Worm (Caenorhabditis elegans) whole organism, L2 larva: ENCODE measurements around the gene K07E1.1.

ENCODE experiments used
- alr-1 ChIP-seq: fragments of 150-350 bp; optimal IDR thresholded peaks from 2 replicates; lab custom pipeline; 2014; ENCODE audit warnings: missing biosample characterization, missing genetic modification characterization
- aly-2 ChIP-seq: fragments of 150-350 bp; optimal IDR thresholded peaks from 2 replicates; lab custom pipeline; 2014; ENCODE audit warnings: missing biosample characterization, missing genetic modification characterization
- ceh-16 ChIP-seq: fragments of 150-350 bp; optimal IDR thresholded peaks from 2 replicates; lab custom pipeline; 2014; ENCODE audit warnings: missing biosample characterization, missing genetic modification characterization
- ceh-82 ChIP-seq: fragments of 150-350 bp; optimal IDR thresholded peaks from 2 replicates; lab custom pipeline; 2014; ENCODE audit warnings: missing biosample characterization, missing genetic modification characterization
- elt-3 ChIP-seq: sonication (generic microtip); optimal IDR thresholded peaks from 2 replicates; lab custom pipeline; 2017; ENCODE audit warnings: missing biosample characterization, missing genetic modification characterization
- gmeb-1 ChIP-seq: fragments of 150-350 bp; optimal IDR thresholded peaks from 2 replicates; lab custom pipeline; 2014; ENCODE audit warnings: missing biosample characterization, missing genetic modification characterization
- lin-11 ChIP-seq: fragments of 150-350 bp; sonication (generic microtip); optimal IDR thresholded peaks from 2 replicates; lab custom pipeline; 2014; ENCODE audit warnings: missing biosample characterization, missing genetic modification characterization, inconsistent platforms, mixed read lengths
- mbf-1 ChIP-seq: sonication (generic microtip); optimal IDR thresholded peaks from 2 replicates; lab custom pipeline; 2017; ENCODE audit warnings: missing biosample characterization, missing genetic modification characterization
- nhr-10 ChIP-seq: sonication (generic microtip); optimal IDR thresholded peaks from 2 replicates; lab custom pipeline; 2017; ENCODE audit warnings: missing biosample characterization, missing genetic modification characterization
- nhr-12 ChIP-seq: fragments of 150-350 bp; optimal IDR thresholded peaks from 2 replicates; lab custom pipeline; 2014; ENCODE audit warnings: missing biosample characterization, missing genetic modification characterization
- nhr-25 ChIP-seq: fragments of 150-350 bp; sonication (generic microtip); optimal IDR thresholded peaks from 3 replicates; lab custom pipeline; 2014; ENCODE audit warnings: missing biosample characterization, missing genetic modification characterization
- peb-1 ChIP-seq: fragments of 150-350 bp; optimal IDR thresholded peaks from 2 replicates; lab custom pipeline; 2014; ENCODE audit warnings: missing biosample characterization, missing genetic modification characterization
- ztf-11 ChIP-seq: sonication (generic microtip); optimal IDR thresholded peaks from 2 replicates; lab custom pipeline; 2017; ENCODE audit warnings: missing biosample characterization, missing genetic modification characterization
- ztf-4 ChIP-seq: fragments of 150-350 bp; optimal IDR thresholded peaks from 2 replicates; lab custom pipeline; 2014; ENCODE audit warnings: missing biosample characterization, missing genetic modification characterization

The K07E1.1 gene

ce11 chrII:4601256-4601655, 50.4 kb downstream of the K07E1.1 start, which contains the start of gene ipla-1:
Gene ipla-1, minus strand, starts transcription at chrII:4601356.
- TF ChIP-seq nhr-10 (tag; lab: Kevin White, UChicago) (no peak), ztf-4 (tag; lab: Kevin White, UChicago) (no peak), elt-3 (no peak), peb-1 (no peak), alr-1 (tag; lab: Kevin White, UChicago) (no peak), ceh-16 (tag; lab: Kevin White, UChicago) (no peak), ceh-82 (tag; lab: Kevin White, UChicago) (no peak), aly-2 (tag; lab: Kevin White, UChicago) (no peak), gmeb-1 (tag; lab: Kevin White, UChicago) (no peak), ztf-11 (tag; lab: Kevin White, UChicago) (no peak), lin-11 (tag; lab: Kevin White, UChicago) (no peak), mbf-1 (tag; lab: Kevin White, UChicago) (no peak), nhr-25 (tag; lab: Kevin White, UChicago) (no peak), nhr-12 (tag; lab: Kevin White, UChicago) (no peak)
